Worm (Caenorhabditis elegans): ENCODE data around the gene B0238.12.
A peak's percentile ranks its signal among the peaks of the same experiment; 100 is the strongest.

B0238.12 gene

DNA sequence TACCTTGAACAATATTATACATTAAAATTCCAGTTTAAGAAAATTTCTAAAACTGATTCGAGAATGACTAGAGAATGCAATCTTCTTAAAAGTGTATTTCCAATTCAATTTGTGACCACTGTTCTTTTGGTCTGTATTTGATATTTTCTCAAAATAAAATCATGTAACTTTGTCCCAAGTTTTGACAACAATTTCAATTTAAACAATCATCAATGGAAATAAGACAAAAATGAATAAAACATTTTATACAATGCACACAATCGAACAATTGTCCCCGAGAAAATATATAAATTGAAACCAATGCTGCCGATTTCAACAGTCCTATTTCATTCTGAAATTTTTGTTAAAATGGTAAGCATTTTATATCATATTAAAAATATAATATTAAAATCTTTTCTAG, 46.0 kb downstream of the B0238.12 start, which contains the start of gene C10G8.4:
TSS of gene C10G8.4 (plus strand) at position 301 of the 400 bp plus-strand sequence.
- no peak for TF ChIP-seq lin-1 (GFP tag; IDR thresholded peaks at IDR 0.05)
- no peak for TF ChIP-seq egl-43 (GFP tag; IDR thresholded peaks at IDR 0.05)
- TF ChIP-seq dmd-8 (GFP tag; IDR thresholded peaks at IDR 0.05), result no peak
- TF ChIP-seq dmd-6 (GFP tag; IDR thresholded peaks at IDR 0.05), result no peak
- no peak for TF ChIP-seq ZK546.5 (tag; optimal IDR thresholded peaks at IDR 0.05)
- TF ChIP-seq nhr-28 (tag; optimal IDR thresholded peaks at IDR 0.05), result no peak
- no peak for TF ChIP-seq sdz-12 (GFP tag; optimal IDR thresholded peaks at IDR 0.05)
- TF ChIP-seq R02D3.7 (tag; optimal IDR thresholded peaks at IDR 0.05), result no peak
- no peak for TF ChIP-seq zfp-2 (tag; optimal IDR thresholded peaks at IDR 0.05)
- TF ChIP-seq gei-8 (GFP tag; optimal IDR thresholded peaks at IDR 0.05), result no peak
- no peak for TF ChIP-seq T26A8.4 (GFP tag; IDR thresholded peaks at IDR 0.05)
- no peak for TF ChIP-seq attf-4 (tag; optimal IDR thresholded peaks at IDR 0.05)
- TF ChIP-seq ceh-44 (GFP tag; IDR thresholded peaks at IDR 0.05), result no peak

DNA sequence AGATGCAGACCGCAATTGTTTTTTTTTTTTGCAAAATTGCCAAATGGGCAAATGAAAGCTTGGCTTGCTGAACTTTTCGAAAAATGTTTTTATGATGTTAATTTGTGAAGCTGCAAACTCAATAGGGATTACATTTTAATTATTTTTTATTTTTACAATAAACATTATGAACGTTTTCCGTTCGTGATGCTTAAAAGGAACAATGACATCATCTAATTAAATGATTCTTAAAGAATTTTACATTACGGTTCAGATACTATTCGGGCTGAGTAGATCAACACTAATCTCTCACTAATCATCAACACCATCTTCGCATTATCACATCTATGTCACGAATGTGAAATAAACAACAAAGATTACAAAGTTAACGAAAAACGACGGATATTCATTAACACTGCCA, 46.8 kb downstream of the B0238.12 start, which contains the start of gene C10G8.3:
TSS of gene C10G8.3 (plus strand) at position 301 of the 400 bp plus-strand sequence.
- TF ChIP-seq dve-1 (tag; optimal IDR thresholded peaks at IDR 0.05; ENCODE audit: insufficient read depth) (no peak), unc-62 (GFP tag; optimal IDR thresholded peaks at IDR 0.05 in 1 of 2) (peak in 1 of 2 experiments; percentile 45), unc-62 (tag; optimal IDR thresholded peaks at IDR 0.05) (no peak), unc-130 (GFP tag; optimal IDR thresholded peaks at IDR 0.05) (no peak)

DNA sequence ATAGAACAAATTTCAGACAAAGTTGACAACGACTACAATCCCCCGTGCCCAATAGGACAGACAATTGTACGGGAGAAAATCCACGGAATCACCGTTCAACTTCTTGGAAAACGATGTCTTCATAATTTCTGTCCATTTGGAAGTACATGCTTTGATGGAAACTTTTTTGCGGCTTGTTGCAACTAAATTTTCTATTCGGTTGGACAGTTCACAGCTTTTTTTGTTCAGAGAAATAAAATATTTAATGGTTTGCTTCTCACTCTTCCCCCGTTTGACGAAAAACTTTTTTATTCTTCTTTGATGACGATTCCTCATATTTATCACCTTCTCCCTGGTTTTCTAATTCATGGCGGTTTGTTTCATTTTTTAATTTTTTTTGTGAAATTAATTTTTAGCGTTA, 48.5 kb downstream of the B0238.12 start, which contains the start of gene C10G8.2:
TSS of gene C10G8.2 (plus strand) at position 301 of the 400 bp plus-strand sequence.
- no peak for TF ChIP-seq egl-43 (GFP tag; IDR thresholded peaks at IDR 0.05)
- TF ChIP-seq unc-39 (tag; optimal IDR thresholded peaks at IDR 0.05), result no peak
- TF ChIP-seq unc-62 (GFP tag; optimal IDR thresholded peaks at IDR 0.05 in 1 of 2), result peak in 1 of 2 experiments; percentile 50
- no peak for TF ChIP-seq unc-62 (tag; optimal IDR thresholded peaks at IDR 0.05)

DNA sequence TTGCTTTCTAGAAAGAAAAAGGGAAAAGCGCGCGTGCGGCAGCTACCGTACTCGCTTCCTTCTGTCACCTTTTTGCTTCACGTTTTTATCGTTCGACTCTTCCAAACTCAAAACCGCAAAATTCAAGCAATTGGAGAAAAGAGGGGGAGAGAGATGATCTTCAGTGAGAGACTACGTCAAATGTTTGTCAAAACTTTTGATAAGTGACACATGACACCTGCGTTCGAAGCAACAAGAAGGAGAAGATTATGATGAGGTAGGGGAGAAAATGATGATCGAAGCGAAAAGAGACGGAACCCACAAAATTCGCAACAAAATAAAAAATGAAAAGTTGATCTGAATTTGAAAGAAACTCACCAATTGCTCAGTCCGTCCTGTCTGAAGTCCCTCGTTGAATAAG, 52.7 kb downstream of the B0238.12 start:
- TF ChIP-seq lin-39 (tag; optimal IDR thresholded peaks at IDR 0.05) (no peak), unc-62 (GFP tag; optimal IDR thresholded peaks at IDR 0.05 in 1 of 2) (peak in 1 of 2 experiments; percentile 97), unc-62 (tag; optimal IDR thresholded peaks at IDR 0.05) (no peak)
